Fruit fly (Drosophila melanogaster) whole organism, prepupa: Measurements from ENCODE around the gene bam.

ENCODE experiments used
- CG11294 ChIP-seq: fragments of 200-800 bp; sonication (Bioruptor generic); IDR thresholded peaks from 2 replicates; pipeline ENCODE4 v1.3.6; 2022; ENCODE audit warnings: missing biosample characterization, missing genetic modification characterization
- CG11902 ChIP-seq: fragments of 200-800 bp; sonication (Bioruptor generic); optimal IDR thresholded peaks from 3 replicates; lab custom pipeline; 2016; ENCODE audit warnings: missing biosample characterization, missing genetic modification characterization
- CG1621 ChIP-seq: fragments of 200-800 bp; sonication (Bioruptor generic); optimal IDR thresholded peaks from 3 replicates; lab custom pipeline; 2018; ENCODE audit warnings: missing biosample characterization, mild to moderate bottlenecking, missing genetic modification characterization
- CG16779 ChIP-seq: fragments of 200-800 bp; sonication (Bioruptor generic); optimal IDR thresholded peaks from 3 replicates; lab custom pipeline; 2017; ENCODE audit warnings: missing biosample characterization, mild to moderate bottlenecking, missing genetic modification characterization
- CG3032 ChIP-seq: fragments of 200-800 bp; optimal IDR thresholded peaks from 2 replicates; lab custom pipeline; 2019; ENCODE audit warnings: missing biosample characterization, mild to moderate bottlenecking, missing genetic modification characterization, moderate library complexity
- CG4318 ChIP-seq: fragments of 200-800 bp; sonication (Bioruptor generic); optimal IDR thresholded peaks from 3 replicates; lab custom pipeline; 2017; ENCODE audit warnings: missing biosample characterization, mild to moderate bottlenecking, missing genetic modification characterization
- CG6276 ChIP-seq: fragments of 200-800 bp; sonication (Bioruptor generic); optimal IDR thresholded peaks from 2 replicates; lab custom pipeline; 2017; ENCODE audit warnings: missing biosample characterization, mild to moderate bottlenecking, missing genetic modification characterization
- CG6792 ChIP-seq: fragments of 200-800 bp; sonication (Bioruptor generic); optimal IDR thresholded peaks from 3 replicates; lab custom pipeline; 2016; ENCODE audit warnings: missing biosample characterization, missing genetic modification characterization
- CG6808 ChIP-seq: fragments of 200-800 bp; sonication (Bioruptor generic); optimal IDR thresholded peaks from 3 replicates; lab custom pipeline; 2017; ENCODE audit warnings: missing biosample characterization, missing genetic modification characterization, mild to moderate bottlenecking, moderate library complexity, missing genetic modification reagents
- CG6854 ChIP-seq: fragments of 200-800 bp; sonication (Bioruptor generic); optimal IDR thresholded peaks from 2 replicates; lab custom pipeline; 2017; ENCODE audit warnings: missing biosample characterization, mild to moderate bottlenecking, missing genetic modification characterization
- CG8119 ChIP-seq: fragments of 200-800 bp; sonication (Bioruptor generic); IDR thresholded peaks from 3 replicates; pipeline ENCODE4 v1.3.6; 2022; ENCODE audit warnings: missing biosample characterization, missing genetic modification characterization
- CG9139 ChIP-seq: fragments of 200-800 bp; sonication (Bioruptor generic); optimal IDR thresholded peaks from 3 replicates; lab custom pipeline; 2017; ENCODE audit warnings: missing biosample characterization, mild to moderate bottlenecking, missing genetic modification characterization
- Eip75B ChIP-seq: fragments of 200-800 bp; sonication (Bioruptor generic); optimal IDR thresholded peaks from 3 replicates; lab custom pipeline; 2016; ENCODE audit warnings: missing biosample characterization, missing genetic modification characterization
- Eip78C ChIP-seq: fragments of 200-800 bp; sonication (Bioruptor generic); peaks from one replicate; lab custom pipeline; 2016; ENCODE audit warnings: missing biosample characterization, missing genetic modification characterization
- Eip93F ChIP-seq: fragments of 200-800 bp; sonication (Bioruptor generic); optimal IDR thresholded peaks from 2 replicates; lab custom pipeline; 2016; ENCODE audit warnings: missing biosample characterization, mild to moderate bottlenecking, missing genetic modification characterization
- Ets21C ChIP-seq: fragments of 200-800 bp; sonication (Bioruptor generic); optimal IDR thresholded peaks from 3 replicates; lab custom pipeline; 2016; ENCODE audit warnings: missing biosample characterization, missing genetic modification characterization
- Lpt ChIP-seq: fragments of 200-800 bp; sonication (Bioruptor generic); optimal IDR thresholded peaks from 3 replicates; lab custom pipeline; 2016; ENCODE audit warnings: missing biosample characterization, missing genetic modification characterization
- OdsH ChIP-seq: fragments of 200-800 bp; sonication (Bioruptor generic); optimal IDR thresholded peaks from 3 replicates; lab custom pipeline; 2016; ENCODE audit warnings: missing biosample characterization, missing genetic modification characterization
- Sox102F ChIP-seq: fragments of 200-800 bp; sonication (Bioruptor generic); optimal IDR thresholded peaks from 2 replicates; lab custom pipeline; 2016; ENCODE audit warnings: missing biosample characterization, mild to moderate bottlenecking, missing genetic modification characterization
- achi ChIP-seq: fragments of 200-800 bp; sonication (Bioruptor generic); optimal IDR thresholded peaks from 3 replicates; lab custom pipeline; 2016; ENCODE audit warnings: missing biosample characterization, missing genetic modification characterization
- cyc ChIP-seq: fragments of 200-800 bp; sonication (Bioruptor generic); optimal IDR thresholded peaks from 3 replicates; lab custom pipeline; 2016; ENCODE audit warnings: missing biosample characterization, missing genetic modification characterization
- dac ChIP-seq: fragments of 200-800 bp; sonication (Bioruptor generic); optimal IDR thresholded peaks from 2 replicates; lab custom pipeline; 2017; ENCODE audit warnings: missing biosample characterization, mild to moderate bottlenecking, missing genetic modification characterization
- dsx ChIP-seq: fragments of 200-800 bp; optimal IDR thresholded peaks from 3 replicates; lab custom pipeline; 2019; ENCODE audit warnings: missing biosample characterization, mild to moderate bottlenecking, missing genetic modification characterization, moderate library complexity; ENCODE audit not compliant: poor library complexity, severe bottlenecking
- eg ChIP-seq: fragments of 200-800 bp; sonication (Bioruptor generic); IDR thresholded peaks from 3 replicates; pipeline ENCODE4 v1.3.6; 2022; ENCODE audit warnings: missing biosample characterization, missing genetic modification characterization
- esn ChIP-seq: fragments of 200-800 bp; sonication (Bioruptor generic); optimal IDR thresholded peaks from 2 replicates; lab custom pipeline; 2016; ENCODE audit warnings: missing biosample characterization, mild to moderate bottlenecking, missing genetic modification characterization, moderate library complexity
- fd59A ChIP-seq: fragments of 200-800 bp; sonication (Bioruptor generic); optimal IDR thresholded peaks from 2 replicates; lab custom pipeline; 2017; ENCODE audit warnings: missing biosample characterization, mild to moderate bottlenecking, missing genetic modification characterization, missing genetic modification reagents
- fd85E ChIP-seq: fragments of 200-800 bp; sonication (Bioruptor generic); optimal IDR thresholded peaks from 3 replicates; lab custom pipeline; 2016; ENCODE audit warnings: missing biosample characterization, missing genetic modification characterization
- spab ChIP-seq: fragments of 200-800 bp; sonication (Bioruptor generic); optimal IDR thresholded peaks from 2 replicates; lab custom pipeline; 2017; ENCODE audit warnings: missing biosample characterization, mild to moderate bottlenecking, missing genetic modification characterization, missing genetic modification reagents
- ss ChIP-seq, 2 experiments: fragments of 200-800 bp; sonication (Bioruptor generic); optimal IDR thresholded peaks; 2 replicates in 1 of 2; 3 replicates in 1 of 2; lab custom pipeline; 2017 to 2018; ENCODE audit warnings: mild to moderate bottlenecking in 2 of 2, missing biosample characterization in 2 of 2, missing genetic modification characterization in 2 of 2, moderate library complexity in 1 of 2
- topi ChIP-seq: fragments of 200-800 bp; sonication (Bioruptor generic); optimal IDR thresholded peaks from 3 replicates; lab custom pipeline; 2016; ENCODE audit warnings: missing biosample characterization, missing genetic modification characterization
- vri ChIP-seq: fragments of 200-800 bp; sonication (Bioruptor generic); optimal IDR thresholded peaks from 3 replicates; lab custom pipeline; 2016; ENCODE audit warnings: missing biosample characterization, mild to moderate bottlenecking, missing genetic modification characterization

The bam gene

DNA sequence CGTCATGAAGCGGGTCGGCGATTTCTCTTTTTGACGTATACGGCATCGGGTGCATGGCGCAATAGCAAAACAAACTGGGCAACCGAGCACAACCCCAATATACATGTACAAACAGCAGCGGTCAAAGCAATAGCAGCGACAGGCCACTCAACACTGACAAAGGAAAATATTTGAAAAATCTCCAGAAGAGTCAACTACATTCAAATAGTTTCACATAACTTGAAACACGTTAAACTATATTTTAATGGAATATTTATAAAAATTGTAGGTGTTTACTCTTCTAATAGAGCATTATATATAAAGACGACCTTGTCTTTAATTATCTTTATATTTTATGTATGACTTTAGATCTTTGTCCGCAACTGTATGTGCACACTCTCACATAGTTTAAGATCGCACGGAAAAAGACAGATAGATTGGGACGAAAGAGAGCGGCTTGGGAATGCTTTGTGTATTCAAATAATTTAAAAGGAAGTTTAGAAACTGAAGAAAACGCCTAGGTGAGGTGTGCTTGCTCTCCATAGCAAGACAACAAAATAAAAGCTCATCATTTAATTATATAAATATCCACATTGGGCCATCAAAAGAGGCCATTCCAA is 37.4 kb downstream of the bam start (continued):
- peak; percentile 82 for TF ChIP-seq dac
- peak; percentile 90 for TF ChIP-seq eg (GFP tag; lab: Robert Waterston, UW)
- peak; percentile 69 for TF ChIP-seq topi (GFP tag; lab: Kevin White, UChicago)
- peak; percentile 80 for TF ChIP-seq Eip75B (GFP tag; lab: Kevin White, UChicago)
- TF ChIP-seq fd85E (GFP tag; lab: Kevin White, UChicago): peak; percentile 35
- peak; percentile 84 for TF ChIP-seq spab (GFP tag; lab: Kevin White, UChicago)
- peak; percentile 76 for TF ChIP-seq CG6792 (GFP tag; lab: Kevin White, UChicago)
- peak; percentile 94 for TF ChIP-seq CG8119 (GFP tag; lab: Robert Waterston, UW)
- TF ChIP-seq Eip93F (GFP tag; lab: Kevin White, UChicago): no peak
- TF ChIP-seq Sox102F (GFP tag; lab: Kevin White, UChicago): peak; percentile 74
- TF ChIP-seq esn: peak; percentile 81
- peak; percentile 79 for TF ChIP-seq Lpt (GFP tag; lab: Kevin White, UChicago)
- peak; percentile 42 for TF ChIP-seq cyc (GFP tag; lab: Kevin White, UChicago)
- peak; percentile 89 for TF ChIP-seq CG6276 (GFP tag; lab: Kevin White, UChicago)
- peak; percentile 75 for TF ChIP-seq CG4318 (GFP tag; lab: Kevin White, UChicago)
- peak; percentile 53 for TF ChIP-seq Ets21C (GFP tag; lab: Kevin White, UChicago)

- peak; percentile 91 for TF ChIP-seq CG1621
- peak; percentile 10 for TF ChIP-seq Eip78C (GFP tag; lab: Kevin White, UChicago)
- TF ChIP-seq fd59A: no peak
- peak; percentile 33 to 94 for TF ChIP-seq ss (GFP tag; optimal IDR thresholded peaks at IDR 0.05; lab: Kevin White, UChicago)
- peak; percentile 42 for TF ChIP-seq CG9139
- 0 out of 3 replicates have a peak, but pooled peaks have one; percentile 28 for TF ChIP-seq CG8119 (GFP tag; lab: Robert Waterston, UW)
- peak; percentile 60 for TF ChIP-seq dsx (GFP tag; lab: Kevin White, UChicago)
- TF ChIP-seq Eip75B (GFP tag; lab: Kevin White, UChicago): peak; percentile 9
- peak; percentile 57 for TF ChIP-seq vri (GFP tag; lab: Kevin White, UChicago)
- peak; percentile 89 for TF ChIP-seq CG6854 (GFP tag; lab: Kevin White, UChicago)
- TF ChIP-seq Sox102F (GFP tag; lab: Kevin White, UChicago): peak; percentile 9
- no peak for TF ChIP-seq CG6808
- TF ChIP-seq dac: no peak
Measured at dm6 chr3R:25205413-25205977, 39.4 kb downstream of the bam start.

dm6 chr3R:25199321-25199868 is 45.5 kb downstream of the bam start, which contains the start of gene CG13654:
TSS of gene CG13654 (plus strand) at chr3R:25199818.
- TF ChIP-seq esn: no peak
- TF ChIP-seq vri (GFP tag; lab: Kevin White, UChicago): no peak
- TF ChIP-seq OdsH (GFP tag; lab: Kevin White, UChicago): no peak
- no peak for TF ChIP-seq achi
- no peak for TF ChIP-seq CG16779 (tag; lab: Kevin White, UChicago)

DNA sequence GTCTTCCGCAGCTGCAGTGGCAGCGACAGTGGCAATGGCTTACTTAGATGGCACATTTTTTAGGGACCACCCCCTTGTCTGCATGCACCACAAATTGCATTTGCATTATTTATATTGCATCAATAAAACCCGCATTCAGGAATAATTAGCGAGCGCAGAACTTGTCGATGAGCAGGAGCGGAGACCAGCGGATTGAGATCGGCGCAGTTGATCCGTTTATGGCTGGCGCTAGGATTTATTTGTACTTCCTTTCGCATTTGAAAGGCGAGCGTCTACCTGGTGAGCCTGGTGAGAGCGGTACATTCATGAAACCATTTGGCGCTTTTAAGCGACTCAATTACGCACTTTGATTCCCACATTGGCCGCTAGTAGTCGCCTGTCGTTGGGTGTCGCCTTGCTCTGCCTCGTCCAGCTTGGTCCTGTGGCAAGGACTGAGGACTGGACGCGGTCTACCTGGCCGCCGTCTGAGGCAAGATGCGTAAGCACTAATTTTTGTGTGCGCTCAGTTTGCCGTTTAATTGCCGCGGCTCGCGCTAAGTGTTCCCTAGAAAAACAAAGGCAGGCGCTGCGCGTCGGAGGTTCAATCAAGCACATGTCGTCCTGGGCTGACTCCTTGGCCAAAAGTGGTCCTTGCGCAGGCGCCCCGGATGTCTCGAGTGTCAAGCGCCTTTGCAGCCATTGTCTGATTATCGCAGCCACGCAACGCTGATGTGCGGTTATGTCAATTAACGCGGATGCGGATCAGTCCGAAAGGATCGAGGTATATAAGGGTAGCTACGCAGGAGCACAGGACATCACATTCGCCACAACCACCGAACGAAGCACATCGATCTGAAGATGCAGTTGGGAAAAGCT is 50.0 kb downstream of the bam start, which contains the start of gene CG13653:
Gene CG13653, plus strand, starts transcription at position 805 of the 855 bp plus-strand sequence.
- no peak for TF ChIP-seq CG1621
- TF ChIP-seq CG4318 (GFP tag; lab: Kevin White, UChicago): no peak
- TF ChIP-seq spab (GFP tag; lab: Kevin White, UChicago): no peak
- no peak for TF ChIP-seq ss (GFP tag; optimal IDR thresholded peaks at IDR 0.05; lab: Kevin White, UChicago)
- TF ChIP-seq CG11294 (GFP tag; lab: Robert Waterston, UW): no peak
- TF ChIP-seq esn: no peak
- no peak for TF ChIP-seq CG11902
- no peak for TF ChIP-seq CG3032 (tag; lab: Kevin White, UChicago)
- TF ChIP-seq Lpt (GFP tag; lab: Kevin White, UChicago): no peak
- TF ChIP-seq CG6276 (GFP tag; lab: Kevin White, UChicago): no peak
- TF ChIP-seq CG16779 (tag; lab: Kevin White, UChicago): no peak
- TF ChIP-seq, all 60 proteins: peak for 0
